Fruit fly (Drosophila melanogaster): ENCODE measurements around the gene CG5973.

dm6 chr2L:7387813-7388558 is 49.3 kb upstream of the CG5973 start, which contains the start of the genes CG5149 and gudu:
- TF ChIP-seq insv (optimal IDR thresholded peaks at IDR 0.05) (no peak), psq (optimal IDR thresholded peaks at IDR 0.05) (no peak), h (optimal IDR thresholded peaks at IDR 0.05) (no peak), ttk (optimal IDR thresholded peaks at IDR 0.05) (no peak), Sin3A (optimal IDR thresholded peaks at IDR 0.05) (no peak), Myc (optimal IDR thresholded peaks at IDR 0.05) (no peak)
